Fruit fly (Drosophila melanogaster): ENCODE measurements around the gene CG5938.

dm6 chr3R:27273118-27274062 lies 1.2 kb upstream of the CG5938 start, which contains the start of gene CG5934:
- TF ChIP-seq h (GFP tag; optimal IDR thresholded peaks at IDR 0.05) (peak; percentile 68), foxo (GFP tag; optimal IDR thresholded peaks at IDR 0.05) (peak; percentile 15 to 51), Hr78 (GFP tag; optimal IDR thresholded peaks at IDR 0.05) (no peak), Jra (GFP tag; optimal IDR thresholded peaks at IDR 0.05) (no peak), Dfd (GFP tag; optimal IDR thresholded peaks at IDR 0.05) (no peak)
